Comparison of ENCODE assay signal across 4 fruit fly cellular contexts in genomic region chr3R:29716043-29716781, dm6.
TF ChIP-seq lines count a peak whose summit lies in the region.

No protein-coding gene starts in this region.

- TF ChIP-seq CTCF in S2 (optimal IDR thresholded peaks at IDR 0.05; lab: Kevin White, UChicago): peak; percentile 84 to 88
- peak; percentile 89 for TF ChIP-seq CTCF in whole organism, embryonic (GFP tag; optimal IDR thresholded peaks at IDR 0.05; lab: Kevin White, UChicago)

TF ChIP-seq in whole organism, embryonic, 481 proteins besides CTCF, POLR2A, EP300 and RAD21 (continues in another document):
- TF ChIP-seq D (optimal IDR thresholded peaks at IDR 0.05; lab: Kevin White, UChicago) (no peak), D (GFP tag; optimal IDR thresholded peaks at IDR 0.05; lab: Kevin White, UChicago) (no peak), CG18262 (tag; optimal IDR thresholded peaks at IDR 0.05; lab: Kevin White, UChicago) (peak; percentile 9), lov (optimal IDR thresholded peaks at IDR 0.05; lab: Kevin White, UChicago) (no peak), lov (GFP tag; IDR thresholded peaks at IDR 0.05; lab: Robert Waterston, UW) (0 out of 3 replicates have a peak, but pooled peaks have one; percentile 14), CG12942 (GFP tag; optimal IDR thresholded peaks at IDR 0.05; lab: Kevin White, UChicago) (no peak), Med (GFP tag; lab: Kevin White, UChicago) (peak; percentile 48), Lhr (GFP tag; optimal IDR thresholded peaks at IDR 0.05; lab: Kevin White, UChicago) (no peak), CG11504 (tag; optimal IDR thresholded peaks at IDR 0.05; lab: Kevin White, UChicago) (peak; percentile 1), CG12219 (GFP tag; optimal IDR thresholded peaks at IDR 0.05; lab: Kevin White, UChicago) (peak; percentile 15), CG8924 (tag; optimal IDR thresholded peaks at IDR 0.05; lab: Kevin White, UChicago) (no peak), Ravus (GFP tag; IDR thresholded peaks at IDR 0.05; lab: Robert Waterston, UW) (no peak), Rfx (GFP tag; IDR thresholded peaks at IDR 0.05; lab: Robert Waterston, UW) (0 out of 2 replicates have a peak, but pooled peaks have one; percentile 13), bsh (GFP tag; optimal IDR thresholded peaks at IDR 0.05; lab: Kevin White, UChicago) (peak in 1 of 2 experiments; percentile 1), cg (GFP tag; optimal IDR thresholded peaks at IDR 0.05; lab: Kevin White, UChicago) (no peak), dysf (GFP tag; IDR thresholded peaks at IDR 0.05; lab: Robert Waterston, UW) (0 out of 3 replicates have a peak, but pooled peaks have one; percentile 17), CG14965 (GFP tag; optimal IDR thresholded peaks at IDR 0.05; lab: Kevin White, UChicago; ENCODE audit: borderline replicate concordance) (peak; percentile 78), CG15696 (tag; optimal IDR thresholded peaks at IDR 0.05; lab: Kevin White, UChicago) (no peak), zen2 (GFP tag; IDR thresholded peaks at IDR 0.05; lab: Robert Waterston, UW; ENCODE audit: partially characterized antibody) (no peak), Lpt (GFP tag; optimal IDR thresholded peaks at IDR 0.05; lab: Kevin White, UChicago) (peak; percentile 93), Sox100B (GFP tag; optimal IDR thresholded peaks at IDR 0.05; lab: Kevin White, UChicago) (peak; percentile 15), fd102C (GFP tag; optimal IDR thresholded peaks at IDR 0.05; lab: Kevin White, UChicago) (no peak), CG12744 (GFP tag; optimal IDR thresholded peaks at IDR 0.05; lab: Kevin White, UChicago) (no peak), CG10959 (GFP tag; IDR thresholded peaks at IDR 0.05; lab: Robert Waterston, UW) (peak; percentile 7; the same call in 1 of the 2 replicates), her (GFP tag; optimal IDR thresholded peaks at IDR 0.05; lab: Kevin White, UChicago) (no peak), trem (tag; optimal IDR thresholded peaks at IDR 0.05; lab: Kevin White, UChicago) (no peak), tna (GFP tag; IDR thresholded peaks at IDR 0.05; lab: Robert Waterston, UW; ENCODE audit: partially characterized antibody) (no peak), CG5180 (GFP tag; optimal IDR thresholded peaks at IDR 0.05; lab: Kevin White, UChicago) (no peak), CG8478 (optimal IDR thresholded peaks at IDR 0.05; lab: Kevin White, UChicago) (peak; percentile 34)

TF ChIP-seq in whole organism, prepupa, 60 proteins besides CTCF, POLR2A, EP300 and RAD21:
- TF ChIP-seq Eip78C (GFP tag; lab: Kevin White, UChicago): peak; percentile 36
- no peak for TF ChIP-seq salr (GFP tag; optimal IDR thresholded peaks at IDR 0.05; lab: Kevin White, UChicago)
- TF ChIP-seq fd85E (GFP tag; optimal IDR thresholded peaks at IDR 0.05; lab: Kevin White, UChicago): no peak
- peak; percentile 5 for TF ChIP-seq CG3919 (GFP tag; optimal IDR thresholded peaks at IDR 0.05; lab: Kevin White, UChicago)
- TF ChIP-seq CG9139 (GFP tag; optimal IDR thresholded peaks at IDR 0.05; lab: Kevin White, UChicago): no peak
- no peak for TF ChIP-seq acj6 (GFP tag; optimal IDR thresholded peaks at IDR 0.05; lab: Kevin White, UChicago)
- peak; percentile 6 for TF ChIP-seq OdsH (GFP tag; optimal IDR thresholded peaks at IDR 0.05; lab: Kevin White, UChicago)
- TF ChIP-seq pdm3 (GFP tag; optimal IDR thresholded peaks at IDR 0.05; lab: Kevin White, UChicago): no peak

TF ChIP-seq in whole organism, wandering third instar larva, 38 proteins besides CTCF, POLR2A, EP300 and RAD21:
- no peak for TF ChIP-seq sage (GFP tag; optimal IDR thresholded peaks at IDR 0.05; lab: Kevin White, UChicago)
- peak; percentile 8 for TF ChIP-seq brk (GFP tag; optimal IDR thresholded peaks at IDR 0.05; lab: Kevin White, UChicago)
- TF ChIP-seq CG9705 (GFP tag; optimal IDR thresholded peaks at IDR 0.05; lab: Kevin White, UChicago): no peak
- TF ChIP-seq Hr83 (GFP tag; optimal IDR thresholded peaks at IDR 0.05; lab: Kevin White, UChicago; ENCODE audit: poor library complexity, severe bottlenecking): peak; percentile 52
